Worm (Caenorhabditis elegans) whole organism, midembryonic: ENCODE results near the gene Y39H10A.1.

Experiments
- T22C8.4 ChIP-seq: fragments of 200-800 bp; sonication (Bioruptor generic); IDR thresholded peaks from 2 replicates; pipeline ENCODE4 v1.3.6; 2022; ENCODE audit warnings: missing genetic modification characterization, missing compliant biosample characterization
- cog-1 ChIP-seq: sonication (generic microtip); optimal IDR thresholded peaks from 2 replicates; lab custom pipeline; 2016; ENCODE audit warnings: missing genetic modification characterization, missing compliant biosample characterization
- flt-1 ChIP-seq: fragments of 200-800 bp; sonication (Bioruptor generic); IDR thresholded peaks from 2 replicates; pipeline ENCODE4 v1.3.6; 2022; ENCODE audit warnings: missing genetic modification characterization, missing compliant biosample characterization
- klf-2 ChIP-seq: fragments of 200-800 bp; sonication (Bioruptor generic); conservative IDR thresholded peaks from 2 replicates; pipeline ENCODE4 v1.3.6; 2022; ENCODE audit warnings: missing genetic modification reagents, missing genetic modification characterization, missing compliant biosample characterization
- med-1 ChIP-seq: sonication (generic microtip); optimal IDR thresholded peaks from 2 replicates; lab custom pipeline; 2017; ENCODE audit warnings: missing genetic modification characterization, mild to moderate bottlenecking, missing compliant biosample characterization, antibody characterized with exemption, missing genetic modification reagents; ENCODE audit not compliant: insufficient read depth
- ref-1 ChIP-seq: fragments of 200-800 bp; sonication (Bioruptor generic); conservative IDR thresholded peaks from 2 replicates; pipeline ENCODE4 v1.3.6; 2022; ENCODE audit warnings: missing genetic modification reagents, missing genetic modification characterization, missing compliant biosample characterization
- tab-1 ChIP-seq: fragments of 200-800 bp; sonication (Bioruptor generic); IDR thresholded peaks from 2 replicates; pipeline ENCODE4 v1.3.6; 2022; ENCODE audit warnings: missing genetic modification characterization, missing compliant biosample characterization
- ztf-23 ChIP-seq: fragments of 200-800 bp; sonication (Bioruptor generic); IDR thresholded peaks from 2 replicates; pipeline ENCODE4 v1.3.6; 2022; ENCODE audit warnings: missing genetic modification reagents, missing genetic modification characterization, missing compliant biosample characterization
- ztf-29 ChIP-seq: fragments of 200-800 bp; sonication (Bioruptor generic); IDR thresholded peaks from 2 replicates; pipeline ENCODE4 v1.3.6; 2022; ENCODE audit warnings: missing genetic modification reagents, missing genetic modification characterization, missing compliant biosample characterization

Y39H10A.1 gene

DNA sequence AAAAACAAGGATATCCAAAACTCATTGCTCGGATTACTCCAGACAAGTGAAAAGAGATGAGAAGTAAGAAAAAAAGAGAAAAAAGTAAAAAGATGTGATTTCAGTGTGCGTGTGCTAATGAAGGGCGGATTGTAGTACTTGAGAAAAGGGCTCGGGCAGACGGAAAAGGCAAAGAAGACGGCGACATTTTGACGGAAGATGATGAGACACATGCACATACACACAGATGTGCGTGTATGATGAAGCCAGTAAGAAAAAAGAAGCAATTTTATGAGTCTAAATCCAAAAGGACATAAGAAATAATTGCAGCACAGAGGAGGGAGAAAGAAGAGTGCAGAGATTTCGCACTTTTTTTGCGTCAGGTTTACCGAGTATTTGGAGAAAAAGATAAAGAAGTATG lies 21.5 kb downstream of the Y39H10A.1 start:
- TF ChIP-seq med-1 (no peak), ref-1 (GFP tag; lab: Robert Waterston, UW) (no peak), cog-1 (tag; lab: Kevin White, UChicago) (no peak), klf-2 (GFP tag; lab: Robert Waterston, UW) (no peak), flt-1 (GFP tag; lab: Robert Waterston, UW) (no peak), ztf-23 (no peak), ztf-29 (no peak), T22C8.4 (GFP tag; lab: Robert Waterston, UW) (no peak), tab-1 (no peak)

DNA sequence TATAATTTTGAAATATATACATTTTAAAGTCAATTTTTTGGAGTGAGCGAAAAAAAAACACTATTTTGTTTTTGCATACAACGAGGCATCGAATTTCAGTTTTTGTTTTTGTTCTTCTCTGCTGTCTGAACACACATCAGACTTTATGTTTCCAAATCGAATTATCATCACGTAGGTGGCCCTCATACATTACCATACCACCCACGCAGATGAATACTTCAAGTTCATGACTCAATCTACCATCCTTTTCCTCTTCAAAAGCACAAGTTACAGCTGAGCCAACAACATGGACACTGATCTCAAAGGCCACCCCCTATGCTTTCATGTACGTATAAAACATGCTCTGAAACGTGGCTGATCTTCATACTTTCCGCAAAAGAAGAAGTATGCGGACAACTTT lies 22.8 kb downstream of the Y39H10A.1 start, which contains the start of gene R08F11.7:
TSS of gene R08F11.7 (plus strand) at position 301 of the 400 bp plus-strand sequence.
- TF ChIP-seq klf-2 (GFP tag; lab: Robert Waterston, UW), result no peak
- TF ChIP-seq med-1, result no peak
- no peak for TF ChIP-seq flt-1 (GFP tag; lab: Robert Waterston, UW)
- no peak for TF ChIP-seq ztf-29

DNA sequence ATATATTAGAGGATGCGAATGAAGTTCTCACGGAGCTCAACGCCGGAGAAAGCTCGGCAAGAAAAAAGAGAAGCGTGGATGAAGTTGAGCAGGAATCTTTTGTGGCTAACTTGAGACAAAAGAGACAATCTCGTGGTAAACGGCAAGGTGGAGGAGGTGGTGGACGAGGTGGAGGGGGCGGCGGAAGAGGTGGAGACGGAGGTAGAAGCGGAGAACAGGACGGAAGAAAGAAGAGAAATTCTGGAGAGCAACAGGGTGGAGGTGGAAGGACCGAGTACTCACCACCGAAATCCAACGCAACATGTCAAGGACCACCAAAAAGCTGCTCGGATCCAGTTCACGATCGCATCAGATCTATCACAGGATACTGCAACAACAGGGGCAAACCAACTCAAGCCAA lies 23.4 kb downstream of the Y39H10A.1 start:
- TF ChIP-seq ztf-29 (no peak), klf-2 (GFP tag; lab: Robert Waterston, UW) (no peak), ztf-23 (no peak), med-1 (no peak), cog-1 (tag; lab: Kevin White, UChicago) (no peak), ref-1 (GFP tag; lab: Robert Waterston, UW) (no peak), tab-1 (no peak), flt-1 (GFP tag; lab: Robert Waterston, UW) (no peak), T22C8.4 (GFP tag; lab: Robert Waterston, UW) (no peak)

DNA sequence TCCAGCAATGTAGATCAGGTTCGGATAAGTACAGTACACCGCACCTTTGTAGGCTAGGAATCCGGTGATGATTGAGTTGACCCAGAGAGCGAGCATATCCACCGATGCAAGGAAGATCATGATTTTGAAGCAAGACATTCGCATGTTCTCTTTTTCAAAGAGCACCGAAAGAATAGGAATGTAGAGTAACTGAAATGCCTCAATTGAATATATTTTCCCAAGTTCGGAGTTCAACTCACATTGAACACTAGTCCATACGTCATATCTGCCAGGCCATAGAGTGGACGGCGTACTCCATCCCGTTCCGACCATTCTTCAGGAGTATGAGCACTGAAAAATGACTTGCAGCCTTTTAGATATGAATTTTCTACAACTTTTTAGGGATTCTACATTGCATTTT lies 32.7 kb downstream of the Y39H10A.1 start:
- no peak for TF ChIP-seq tab-1
- TF ChIP-seq ztf-23, result no peak
- no peak for TF ChIP-seq ref-1 (GFP tag; lab: Robert Waterston, UW)
- TF ChIP-seq ztf-29, result no peak
- TF ChIP-seq flt-1 (GFP tag; lab: Robert Waterston, UW), result no peak
- no peak for TF ChIP-seq klf-2 (GFP tag; lab: Robert Waterston, UW)
- no peak for TF ChIP-seq cog-1 (tag; lab: Kevin White, UChicago)

DNA sequence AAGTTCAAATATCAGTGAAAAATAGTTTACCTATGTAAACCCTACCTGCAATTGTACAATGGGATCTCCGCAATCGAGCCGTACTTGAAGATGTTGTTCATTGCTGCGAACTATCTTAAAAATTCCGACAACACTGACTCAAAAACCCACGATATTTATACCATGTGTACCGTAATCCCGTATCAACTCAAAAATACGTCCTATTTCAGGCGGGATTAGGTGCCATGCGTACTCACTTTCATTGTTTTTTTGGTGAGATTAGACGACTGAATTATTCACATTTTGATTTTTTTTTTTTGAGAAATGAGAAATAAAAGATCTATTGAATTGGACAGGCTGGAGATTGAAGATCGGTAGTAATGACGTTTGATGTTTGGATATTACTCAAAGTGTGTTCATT lies 33.4 kb downstream of the Y39H10A.1 start, which contains the start of gene srt-30:
TSS of gene srt-30 (minus strand) at position 101 of the 400 bp plus-strand sequence.
- TF ChIP-seq klf-2 (GFP tag; lab: Robert Waterston, UW) (no peak), cog-1 (tag; lab: Kevin White, UChicago) (no peak), ref-1 (GFP tag; lab: Robert Waterston, UW) (no peak), ztf-29 (no peak), T22C8.4 (GFP tag; lab: Robert Waterston, UW) (no peak), ztf-23 (no peak), flt-1 (GFP tag; lab: Robert Waterston, UW) (no peak), tab-1 (no peak), med-1 (no peak)

DNA sequence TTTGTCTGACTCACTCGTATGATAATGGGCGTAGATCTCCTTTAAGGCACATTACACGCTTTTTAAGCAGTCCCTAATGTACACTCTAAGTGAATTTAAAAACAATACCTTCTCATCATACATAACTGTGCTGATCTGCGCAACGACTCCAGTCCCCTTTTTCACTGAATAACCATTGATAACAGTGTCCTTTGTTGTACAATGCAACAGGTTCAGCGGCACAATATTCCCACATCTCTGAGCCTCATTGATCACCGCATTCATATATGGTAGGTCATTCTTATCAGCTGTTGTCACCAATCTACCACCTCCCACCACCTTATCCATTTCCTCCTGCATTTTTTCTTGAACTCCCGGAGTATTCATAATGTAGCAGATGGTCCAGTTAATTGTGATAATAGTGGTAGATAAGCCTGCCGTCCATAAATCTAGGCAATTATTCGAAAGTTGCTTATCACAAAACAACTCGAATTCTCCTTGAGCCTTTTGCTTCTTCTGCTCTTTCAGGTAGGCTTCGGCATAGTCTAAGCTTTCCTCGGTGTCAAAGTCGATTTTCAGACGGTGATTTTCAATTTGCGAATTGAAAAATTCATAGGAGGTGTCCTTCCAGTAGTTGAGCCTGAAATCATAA lies 34.9 kb downstream of the Y39H10A.1 start:
- TF ChIP-seq ztf-23 (no peak), cog-1 (tag; lab: Kevin White, UChicago) (no peak), ref-1 (GFP tag; lab: Robert Waterston, UW) (no peak), med-1 (no peak), klf-2 (GFP tag; lab: Robert Waterston, UW) (no peak), ztf-29 (no peak), flt-1 (GFP tag; lab: Robert Waterston, UW) (no peak), T22C8.4 (GFP tag; lab: Robert Waterston, UW) (no peak), tab-1 (no peak)

DNA sequence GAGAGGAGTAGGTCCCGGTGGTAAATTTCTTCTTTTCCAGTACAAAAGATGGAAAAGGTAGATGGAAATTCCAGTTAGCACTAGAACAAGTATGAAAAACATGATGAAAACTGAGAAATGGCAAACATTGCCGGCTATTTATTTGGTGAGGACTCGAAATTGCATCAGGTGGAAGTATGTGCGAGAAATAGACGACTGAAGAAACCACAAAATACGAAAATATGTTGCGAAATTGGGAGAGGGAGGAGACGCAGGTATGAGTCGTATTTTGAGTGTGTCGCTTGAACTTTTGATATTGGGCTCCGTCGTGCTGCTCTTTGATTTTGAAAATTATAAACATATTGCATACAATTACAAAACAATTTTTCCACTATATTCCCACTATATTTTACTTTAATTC lies 36.3 kb downstream of the Y39H10A.1 start, which contains the start of gene cyp-33C8:
TSS of gene cyp-33C8 (minus strand) at position 200 of the 400 bp plus-strand sequence.
- no peak for TF ChIP-seq ztf-23
- no peak for TF ChIP-seq ztf-29
- no peak for TF ChIP-seq klf-2 (GFP tag; lab: Robert Waterston, UW)
- no peak for TF ChIP-seq ref-1 (GFP tag; lab: Robert Waterston, UW)
- TF ChIP-seq flt-1 (GFP tag; lab: Robert Waterston, UW), result no peak
- TF ChIP-seq med-1, result no peak
- no peak for TF ChIP-seq T22C8.4 (GFP tag; lab: Robert Waterston, UW)
- TF ChIP-seq cog-1 (tag; lab: Kevin White, UChicago), result no peak
- no peak for TF ChIP-seq tab-1

DNA sequence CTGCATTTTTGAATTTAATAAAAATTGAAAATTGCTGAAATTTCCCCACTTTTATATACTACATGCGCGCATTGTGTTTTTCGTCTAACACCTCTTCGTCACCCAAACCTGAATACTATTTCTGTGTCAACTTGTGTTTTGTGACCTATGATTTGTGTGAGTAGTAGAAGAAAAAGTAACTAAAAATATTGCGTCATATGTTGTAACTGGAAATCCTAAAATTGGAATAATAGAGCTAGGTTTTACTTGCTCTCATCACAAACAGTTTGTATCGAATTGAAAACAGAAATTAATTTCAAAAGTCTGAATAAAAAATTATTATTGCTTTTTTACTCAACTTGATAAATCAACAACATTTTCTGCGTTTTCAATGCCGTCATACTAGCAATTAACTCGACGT lies 38.5 kb downstream of the Y39H10A.1 start, which contains the start of gene R08F11.4:
TSS of gene R08F11.4 (minus strand) at position 29 of the 400 bp plus-strand sequence.
- no peak for TF ChIP-seq cog-1 (tag; lab: Kevin White, UChicago)
- TF ChIP-seq flt-1 (GFP tag; lab: Robert Waterston, UW), result no peak
- TF ChIP-seq ztf-29, result no peak
- no peak for TF ChIP-seq klf-2 (GFP tag; lab: Robert Waterston, UW)
- TF ChIP-seq T22C8.4 (GFP tag; lab: Robert Waterston, UW), result no peak
- TF ChIP-seq tab-1, result no peak
- no peak for TF ChIP-seq ztf-23
- no peak for TF ChIP-seq med-1
- no peak for TF ChIP-seq ref-1 (GFP tag; lab: Robert Waterston, UW)

DNA sequence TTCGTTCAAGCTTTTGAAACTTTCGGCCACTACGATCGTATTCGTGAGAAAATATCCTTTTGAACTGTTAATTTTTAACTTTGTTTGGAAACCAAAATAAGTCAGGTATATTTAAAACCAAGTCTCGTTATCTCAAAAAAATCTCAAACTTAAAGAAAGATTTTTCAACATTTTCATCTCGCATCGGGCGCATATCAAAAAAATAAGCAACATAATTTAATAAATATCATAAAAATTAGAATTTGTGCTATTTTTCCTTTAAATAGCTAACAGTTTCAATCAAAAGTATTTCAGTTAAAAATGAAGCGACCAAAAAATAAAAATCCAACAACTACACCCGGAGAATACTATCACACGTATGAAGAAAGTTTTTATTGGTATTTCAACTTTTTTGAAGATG lies 39.0 kb downstream of the Y39H10A.1 start, which contains the start of gene srw-7:
TSS of gene srw-7 (plus strand) at position 301 of the 400 bp plus-strand sequence.
- TF ChIP-seq ztf-29 (no peak), flt-1 (GFP tag; lab: Robert Waterston, UW) (no peak), cog-1 (tag; lab: Kevin White, UChicago) (no peak), tab-1 (no peak), klf-2 (GFP tag; lab: Robert Waterston, UW) (no peak), ztf-23 (no peak), ref-1 (GFP tag; lab: Robert Waterston, UW) (no peak), med-1 (no peak), T22C8.4 (GFP tag; lab: Robert Waterston, UW) (no peak)

DNA sequence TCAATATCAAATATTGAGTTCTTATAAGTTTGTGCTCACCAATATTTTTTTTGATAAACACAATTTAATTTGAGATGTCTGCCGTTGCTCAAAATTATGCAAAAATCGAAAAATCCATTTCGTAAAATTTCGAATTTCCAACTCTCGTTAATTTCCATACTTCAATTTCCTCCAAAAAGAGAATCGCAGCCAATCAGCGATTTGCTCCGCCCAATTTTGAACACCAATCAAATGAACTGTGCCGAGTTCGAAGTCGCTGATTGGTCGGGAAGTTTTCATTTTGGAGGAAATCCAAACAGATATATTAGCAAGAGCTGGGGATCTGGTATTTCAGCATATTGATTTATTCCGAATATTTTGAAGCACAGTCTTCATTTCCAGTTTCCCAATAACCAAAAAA lies 40.8 kb downstream of the Y39H10A.1 start:
- TF ChIP-seq tab-1 (no peak), ref-1 (GFP tag; lab: Robert Waterston, UW) (no peak), med-1 (no peak), T22C8.4 (GFP tag; lab: Robert Waterston, UW) (no peak), cog-1 (tag; lab: Kevin White, UChicago) (no peak), ztf-29 (no peak), klf-2 (GFP tag; lab: Robert Waterston, UW) (no peak), flt-1 (GFP tag; lab: Robert Waterston, UW) (no peak), ztf-23 (no peak)
